Worm (Caenorhabditis elegans) whole organism, L4 larva: Measurements from ENCODE around the gene ttr-40.

Source experiments
- F49E8.2 ChIP-seq: sonication (generic microtip); optimal IDR thresholded peaks from 2 replicates; lab custom pipeline; 2016; ENCODE audit warnings: missing compliant biosample characterization, mild to moderate bottlenecking, missing genetic modification characterization, borderline replicate concordance
- R02D3.7 ChIP-seq: fragments of 150-350 bp; sonication (generic microtip); optimal IDR thresholded peaks from 3 replicates; lab custom pipeline; 2014; ENCODE audit warnings: missing biosample characterization, missing genetic modification characterization
- T20F7.1 ChIP-seq: fragments of 200-800 bp; sonication (Bioruptor generic); optimal IDR thresholded peaks from 2 replicates; lab custom pipeline; 2018; ENCODE audit warnings: mild to moderate bottlenecking, missing genetic modification characterization, missing compliant biosample characterization
- T26A8.4 ChIP-seq: fragments of 200-800 bp; sonication (Bioruptor generic); IDR thresholded peaks from 2 replicates; pipeline ENCODE4 v1.3.6; 2022; ENCODE audit warnings: missing genetic modification characterization, missing compliant biosample characterization
- Y105C5A.15 ChIP-seq: fragments of 200-800 bp; sonication (Bioruptor generic); IDR thresholded peaks from 2 replicates; pipeline ENCODE4 v1.3.6; 2022; ENCODE audit warnings: missing genetic modification characterization, missing compliant biosample characterization
- Y48G9A.11 ChIP-seq: fragments of 200-800 bp; sonication (Bioruptor generic); IDR thresholded peaks from 2 replicates; pipeline ENCODE4 v1.3.6; 2022; ENCODE audit warnings: missing genetic modification reagents, missing genetic modification characterization, missing compliant biosample characterization
- aha-1 ChIP-seq: fragments of 150-350 bp; peaks from one replicate; lab custom pipeline; 2014; ENCODE audit warnings: missing biosample characterization, missing genetic modification characterization
- ama-1 ChIP-seq: fragments of 150-350 bp; optimal IDR thresholded peaks from 2 replicates; lab custom pipeline; 2014; ENCODE audit warnings: inconsistent platforms, mixed read lengths
- ceh-28 ChIP-seq: fragments of 150-350 bp; optimal IDR thresholded peaks from 2 replicates; lab custom pipeline; 2014; ENCODE audit warnings: missing biosample characterization, missing genetic modification reagents, missing genetic modification characterization
- ceh-44 ChIP-seq: fragments of 200-800 bp; sonication (Bioruptor generic); IDR thresholded peaks from 2 replicates; pipeline ENCODE4 v1.3.6; 2022; ENCODE audit warnings: missing genetic modification reagents, missing genetic modification characterization, missing compliant biosample characterization
- daf-16 ChIP-seq, 3 experiments: sonication (generic microtip); optimal IDR thresholded peaks; 2 replicates each; lab custom pipeline; 2016 to 2017; ENCODE audit warnings: missing genetic modification characterization in 3 of 3, missing genetic modification reagents in 3 of 3, mild to moderate bottlenecking in 2 of 3, missing compliant biosample characterization in 2 of 3, missing biosample characterization in 1 of 3, moderate library complexity in 1 of 3
- daf-8 ChIP-seq: fragments of 200-800 bp; sonication (Bioruptor generic); IDR thresholded peaks from 2 replicates; pipeline ENCODE4 v1.3.6; 2022; ENCODE audit warnings: missing genetic modification characterization, missing compliant biosample characterization
- dpl-1 ChIP-seq: fragments of 150-350 bp; optimal IDR thresholded peaks from 2 replicates; lab custom pipeline; 2014; ENCODE audit warnings: missing biosample characterization, missing genetic modification reagents, missing genetic modification characterization
- duxl-1 ChIP-seq: sonication (generic microtip); optimal IDR thresholded peaks from 2 replicates; lab custom pipeline; 2016; ENCODE audit warnings: mild to moderate bottlenecking, missing genetic modification characterization, moderate library complexity, missing compliant biosample characterization; ENCODE audit not compliant: poor library complexity
- dve-1 ChIP-seq: sonication (generic microtip); optimal IDR thresholded peaks from 2 replicates; lab custom pipeline; 2017; ENCODE audit warnings: antibody characterized with exemption, mild to moderate bottlenecking, missing genetic modification characterization, missing compliant biosample characterization; ENCODE audit not compliant: insufficient read depth
- hlh-30 ChIP-seq: sonication (generic microtip); optimal IDR thresholded peaks from 2 replicates; lab custom pipeline; 2017; ENCODE audit warnings: antibody characterized with exemption, mild to moderate bottlenecking, missing genetic modification characterization, missing compliant biosample characterization; ENCODE audit not compliant: insufficient read depth
- hmg-1.1 ChIP-seq: fragments of 200-800 bp; sonication (Bioruptor generic); IDR thresholded peaks from 2 replicates; pipeline ENCODE4 v1.3.6; 2022; ENCODE audit warnings: missing genetic modification reagents, missing genetic modification characterization, missing compliant biosample characterization
- lim-7 ChIP-seq: fragments of 200-800 bp; sonication (Bioruptor generic); IDR thresholded peaks from 2 replicates; pipeline ENCODE4 v1.3.6; 2022; ENCODE audit warnings: missing genetic modification characterization, missing compliant biosample characterization
- lin-1 ChIP-seq: fragments of 200-800 bp; sonication (Bioruptor generic); IDR thresholded peaks from 2 replicates; pipeline ENCODE4 v1.3.6; 2022; ENCODE audit warnings: missing genetic modification reagents, missing genetic modification characterization, missing compliant biosample characterization
- lin-13 ChIP-seq: fragments of 150-350 bp; optimal IDR thresholded peaks from 2 replicates; lab custom pipeline; 2014; ENCODE audit warnings: missing biosample characterization, missing genetic modification reagents, missing genetic modification characterization
- lin-15B ChIP-seq: fragments of 150-350 bp; sonication (generic microtip); optimal IDR thresholded peaks from 3 replicates; lab custom pipeline; 2014; ENCODE audit warnings: missing biosample characterization, missing genetic modification characterization
- lin-29 ChIP-seq: fragments of 200-800 bp; sonication (Bioruptor generic); IDR thresholded peaks from 2 replicates; pipeline ENCODE4 v1.3.6; 2022; ENCODE audit warnings: missing genetic modification reagents, missing genetic modification characterization, missing compliant biosample characterization
- lin-38 ChIP-seq: fragments of 200-800 bp; sonication (Bioruptor generic); IDR thresholded peaks from 2 replicates; pipeline ENCODE4 v1.3.6; 2022; ENCODE audit warnings: missing genetic modification reagents, missing genetic modification characterization, missing compliant biosample characterization
- lin-39 ChIP-seq: fragments of 150-350 bp; optimal IDR thresholded peaks from 2 replicates; lab custom pipeline; 2014; ENCODE audit warnings: missing biosample characterization, missing genetic modification reagents, missing genetic modification characterization
- lir-3 ChIP-seq: sonication (generic microtip); optimal IDR thresholded peaks from 2 replicates; lab custom pipeline; 2016; ENCODE audit warnings: mild to moderate bottlenecking, missing genetic modification characterization, missing compliant biosample characterization
- lsy-2 ChIP-seq, 2 experiments: fragments of 150-350 bp in 1 of 2; sonication (generic microtip) in 1 of 2; optimal IDR thresholded peaks; 2 replicates each; lab custom pipeline; 2014 to 2017; ENCODE audit warnings: missing biosample characterization in 2 of 2, missing genetic modification characterization in 2 of 2
- madf-9 ChIP-seq: fragments of 200-800 bp; sonication (Bioruptor generic); conservative IDR thresholded peaks from 2 replicates; pipeline ENCODE4 v1.3.6; 2022; ENCODE audit warnings: missing genetic modification reagents, missing genetic modification characterization, missing compliant biosample characterization
- mdt-29 ChIP-seq: fragments of 200-800 bp; sonication (Bioruptor generic); IDR thresholded peaks from 2 replicates; pipeline ENCODE4 v1.3.6; 2022; ENCODE audit warnings: missing genetic modification reagents, missing genetic modification characterization, missing compliant biosample characterization
- nhr-111 ChIP-seq: fragments of 200-800 bp; sonication (Bioruptor generic); optimal IDR thresholded peaks from 2 replicates; lab custom pipeline; 2018; ENCODE audit warnings: mild to moderate bottlenecking, missing genetic modification characterization, missing compliant biosample characterization
- nhr-28 ChIP-seq: fragments of 150-350 bp; optimal IDR thresholded peaks from 2 replicates; lab custom pipeline; 2014; ENCODE audit warnings: missing biosample characterization, missing genetic modification characterization
- nhr-42 ChIP-seq: fragments of 200-800 bp; sonication (Bioruptor generic); IDR thresholded peaks from 2 replicates; pipeline ENCODE4 v1.3.6; 2022; ENCODE audit warnings: missing genetic modification characterization, missing compliant biosample characterization
- nhr-6 ChIP-seq: fragments of 150-350 bp; optimal IDR thresholded peaks from 2 replicates; lab custom pipeline; 2014; ENCODE audit warnings: missing biosample characterization, missing genetic modification characterization
- pha-4 ChIP-seq, 2 experiments: fragments of 150-350 bp in 1 of 2; fragments of 200-800 bp in 1 of 2; sonication (Bioruptor generic) in 1 of 2; IDR thresholded peaks in 1 of 2; optimal IDR thresholded peaks in 1 of 2; 2 replicates each; pipeline versions ENCODE4 v1.3.6 to Lab custom; 2014 to 2022; ENCODE audit warnings: missing genetic modification characterization in 2 of 2, missing genetic modification reagents in 2 of 2, missing biosample characterization in 1 of 2, missing compliant biosample characterization in 1 of 2
- rbr-2 ChIP-seq: sonication (generic microtip); optimal IDR thresholded peaks from 2 replicates; lab custom pipeline; 2016; ENCODE audit warnings: missing genotype, missing genetic modification characterization, missing compliant biosample characterization
- saeg-2 ChIP-seq: fragments of 200-800 bp; sonication (Bioruptor generic); IDR thresholded peaks from 2 replicates; pipeline ENCODE4 v1.3.6; 2022; ENCODE audit warnings: missing genetic modification reagents, missing genetic modification characterization, missing compliant biosample characterization
- spr-1 ChIP-seq: sonication (generic microtip); optimal IDR thresholded peaks from 2 replicates; lab custom pipeline; 2016; ENCODE audit warnings: mild to moderate bottlenecking, missing genetic modification characterization, missing compliant biosample characterization
- tag-97 ChIP-seq: fragments of 200-800 bp; sonication (Bioruptor generic); IDR thresholded peaks from 2 replicates; pipeline ENCODE4 v1.3.6; 2022; ENCODE audit warnings: missing genetic modification characterization, missing compliant biosample characterization
- unc-130 ChIP-seq: sonication (generic microtip); optimal IDR thresholded peaks from 2 replicates; lab custom pipeline; 2016; ENCODE audit warnings: missing genetic modification reagents, missing genetic modification characterization, missing compliant biosample characterization
- unc-62 ChIP-seq, 3 experiments: fragments of 150-350 bp in 1 of 3; sonication (generic microtip); optimal IDR thresholded peaks in 2 of 3; peaks in 1 of 3; 1 replicate in 1 of 3; 2 replicates in 2 of 3; lab custom pipeline; 2014 to 2017; ENCODE audit warnings: missing biosample characterization in 3 of 3, missing genetic modification characterization in 3 of 3, missing genetic modification reagents in 3 of 3, missing genotype in 1 of 3
- vab-7 ChIP-seq: fragments of 200-800 bp; sonication (Bioruptor generic); IDR thresholded peaks from 2 replicates; pipeline ENCODE4 v1.3.6; 2022; ENCODE audit warnings: missing genetic modification reagents, missing genetic modification characterization, missing compliant biosample characterization
- zip-11 ChIP-seq: fragments of 200-800 bp; sonication (Bioruptor generic); IDR thresholded peaks from 2 replicates; pipeline ENCODE4 v1.3.6; 2022; ENCODE audit warnings: missing genetic modification characterization, missing compliant biosample characterization
- ztf-7 ChIP-seq: fragments of 150-350 bp; optimal IDR thresholded peaks from 2 replicates; lab custom pipeline; 2014; ENCODE audit warnings: missing biosample characterization, missing genetic modification characterization

Gene ttr-40

DNA sequence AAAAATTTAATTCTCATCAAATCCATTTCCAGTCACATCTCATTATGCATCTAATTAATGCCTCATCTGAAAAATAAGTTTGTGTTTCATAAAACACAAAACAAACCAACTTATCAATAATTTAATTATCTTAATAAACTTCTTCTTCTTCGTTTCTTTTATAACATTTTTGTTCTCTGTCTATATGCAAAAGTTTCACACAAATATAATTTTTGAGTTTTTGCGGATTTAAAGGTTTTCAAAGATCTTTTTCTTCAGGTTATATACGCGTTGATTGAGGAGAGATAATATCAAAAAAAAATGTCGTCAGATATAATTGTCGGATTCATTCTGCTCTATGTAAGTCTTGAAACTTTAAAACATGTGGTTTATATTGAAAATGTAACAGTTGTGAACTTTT, 5.6 kb downstream of the ttr-40 start, which contains the start of gene srx-47:
srx-47 (plus strand) TSS at position 301 of the 400 bp plus-strand sequence.
- TF ChIP-seq pha-4 (GFP tag; IDR thresholded peaks at IDR 0.05; lab: Robert Waterston, UW): no peak
- no peak for TF ChIP-seq pha-4 (tag; optimal IDR thresholded peaks at IDR 0.05; lab: Kevin White, UChicago)
- no peak for TF ChIP-seq madf-9 (GFP tag; lab: Robert Waterston, UW)
- TF ChIP-seq ceh-44 (GFP tag; lab: Robert Waterston, UW): no peak
- no peak for TF ChIP-seq lin-13 (GFP tag; lab: Kevin White, UChicago)

DNA sequence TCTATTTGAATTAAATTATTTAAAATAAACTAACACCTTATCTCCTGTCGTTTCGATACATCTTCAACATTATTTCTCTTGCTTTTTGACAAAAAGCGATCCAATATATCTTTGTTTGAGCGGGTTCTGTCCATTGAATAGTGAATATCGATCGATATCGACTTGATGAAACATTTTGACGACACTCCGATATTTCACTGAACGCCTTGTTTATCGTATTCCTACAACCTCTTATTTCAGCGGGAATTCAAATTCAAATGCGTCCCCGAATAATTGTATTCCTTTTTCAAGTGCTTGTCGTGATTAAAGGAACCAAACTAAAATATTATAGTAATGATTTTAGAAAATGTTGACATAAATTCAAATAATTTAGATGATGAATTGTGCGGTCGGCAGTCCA, 8.5 kb downstream of the ttr-40 start, which contains the start of the genes K07B1.7 and try-5:
K07B1.7 (minus strand) TSS at position 159 of the 400 bp plus-strand sequence.
try-5 (plus strand) TSS at position 241 of the 400 bp plus-strand sequence.
- no peak for TF ChIP-seq lin-29 (GFP tag; lab: Robert Waterston, UW)
- peak; percentile 10 for TF ChIP-seq aha-1 (tag; lab: Kevin White, UChicago)
- TF ChIP-seq dve-1 (tag; lab: Kevin White, UChicago): peak; percentile 30
- no peak for TF ChIP-seq Y105C5A.15 (GFP tag; lab: Robert Waterston, UW)
- TF ChIP-seq R02D3.7 (tag; lab: Kevin White, UChicago): peak; percentile 83
- peak; percentile 97 for TF ChIP-seq T20F7.1 (GFP tag; lab: Kevin White, UChicago)
- TF ChIP-seq nhr-28 (tag; lab: Kevin White, UChicago): peak; percentile 29
- no peak for TF ChIP-seq ama-1 (lab: Kevin White, UChicago)
- peak; percentile 69 for TF ChIP-seq ceh-28
- no peak for TF ChIP-seq nhr-111 (GFP tag; lab: Kevin White, UChicago)
- TF ChIP-seq nhr-6 (tag; lab: Kevin White, UChicago): peak; percentile 27
- TF ChIP-seq hlh-30: peak; percentile 60
- peak; percentile 95 for TF ChIP-seq dpl-1 (GFP tag; lab: Kevin White, UChicago)
- 0 out of 2 replicates have a peak, but pooled peaks have one; percentile 21 for TF ChIP-seq hmg-1.1
- peak; percentile 93 for TF ChIP-seq Y48G9A.11 (GFP tag; lab: Robert Waterston, UW)
- TF ChIP-seq lin-38 (GFP tag; lab: Robert Waterston, UW): no peak
- no peak for TF ChIP-seq daf-16 (GFP tag; optimal IDR thresholded peaks at IDR 0.05; lab: Kevin White, UChicago)
- peak; percentile 37 for TF ChIP-seq daf-16 (tag; optimal IDR thresholded peaks at IDR 0.05; lab: Kevin White, UChicago)
- peak; percentile 23 for TF ChIP-seq rbr-2 (tag; lab: Kevin White, UChicago)

DNA sequence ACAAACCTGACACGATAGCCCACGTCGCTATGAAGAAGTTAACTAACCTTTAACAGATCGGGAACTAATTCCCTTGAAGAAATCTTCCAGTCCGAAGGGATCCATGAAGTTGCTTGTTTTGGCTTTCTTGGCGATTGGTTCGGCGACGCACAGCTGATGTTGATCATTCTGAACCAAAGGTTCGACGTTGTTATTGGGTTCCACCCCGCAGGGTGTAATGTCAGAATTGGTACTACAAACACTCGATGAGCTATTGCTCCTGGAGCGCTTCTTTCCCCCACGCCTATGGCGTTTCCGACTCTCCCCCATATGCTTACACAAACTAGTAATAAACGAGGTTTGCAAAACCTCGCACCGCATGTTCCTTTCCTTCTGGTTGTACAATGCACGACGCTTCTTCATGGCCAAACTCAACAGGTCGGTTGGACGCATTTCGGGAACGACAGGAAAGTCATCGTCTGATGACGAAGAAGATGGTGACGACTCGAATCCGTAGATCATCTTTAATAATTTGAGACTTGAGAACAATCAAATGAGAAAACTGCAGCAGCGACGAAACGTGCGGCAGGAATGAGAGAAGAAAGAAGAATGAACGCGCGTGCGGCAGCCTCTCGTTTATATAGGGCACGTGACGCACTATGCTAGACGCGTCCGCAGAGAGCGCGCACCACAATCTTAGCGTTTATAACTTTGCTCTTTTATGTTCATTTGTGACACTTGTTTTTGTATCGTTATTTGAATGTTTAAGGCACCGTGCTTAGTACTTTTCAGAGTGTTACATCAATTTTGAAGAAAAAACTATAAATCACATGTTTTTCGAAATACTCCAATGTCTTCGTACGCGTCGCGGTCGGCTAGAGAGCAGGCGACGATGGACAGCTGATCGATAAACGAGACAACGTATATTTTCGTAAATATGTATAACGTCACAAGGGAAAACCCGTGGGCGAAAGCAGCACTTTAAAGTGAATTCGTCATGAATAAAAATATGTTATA, 11.3 kb downstream of the ttr-40 start, which contains the start of gene tos-1:
tos-1 (minus strand) TSS at position 575 of the 996 bp plus-strand sequence.
- TF ChIP-seq ztf-7: peak; percentile 80
- peak; percentile 98 for TF ChIP-seq mdt-29 (GFP tag; lab: Robert Waterston, UW)
- no peak for TF ChIP-seq zip-11 (GFP tag; lab: Robert Waterston, UW)
- TF ChIP-seq T26A8.4 (GFP tag; lab: Robert Waterston, UW): peak; percentile 96
- peak; percentile 90 for TF ChIP-seq spr-1
- TF ChIP-seq pha-4 (GFP tag; IDR thresholded peaks at IDR 0.05; lab: Robert Waterston, UW): peak; percentile 94
- TF ChIP-seq pha-4 (tag; optimal IDR thresholded peaks at IDR 0.05; lab: Kevin White, UChicago): no peak
- TF ChIP-seq lim-7 (GFP tag; lab: Robert Waterston, UW): peak; percentile 36; the same call in 1 of the 2 replicates
- peak; percentile 46 for TF ChIP-seq lin-39 (tag; lab: Kevin White, UChicago)
- TF ChIP-seq duxl-1: peak; percentile 68
- peak; percentile 91 to 93 for TF ChIP-seq lsy-2 (tag; optimal IDR thresholded peaks at IDR 0.05; lab: Kevin White, UChicago)
- TF ChIP-seq unc-130: peak; percentile 58
- TF ChIP-seq unc-62 (GFP tag; optimal IDR thresholded peaks at IDR 0.05 in 1 of 2; lab: Kevin White, UChicago): peak; percentile 37 to 100
- peak; percentile 70 for TF ChIP-seq unc-62 (tag; optimal IDR thresholded peaks at IDR 0.05; lab: Kevin White, UChicago)
- 0 out of 2 replicates have a peak, but pooled peaks have one; percentile 62 for TF ChIP-seq daf-8 (GFP tag; lab: Robert Waterston, UW)
- peak; percentile 95 for TF ChIP-seq saeg-2 (GFP tag; lab: Robert Waterston, UW)
- TF ChIP-seq F49E8.2: peak; percentile 64
- TF ChIP-seq lin-15B (tag; lab: Kevin White, UChicago): peak; percentile 58
- TF ChIP-seq lin-1 (GFP tag; lab: Robert Waterston, UW): peak; percentile 74
- peak; percentile 97 for TF ChIP-seq T20F7.1 (GFP tag; lab: Kevin White, UChicago)
- TF ChIP-seq lir-3: peak; percentile 51
- peak; percentile 90 for TF ChIP-seq vab-7 (GFP tag; lab: Robert Waterston, UW)
- peak; percentile 96 for TF ChIP-seq nhr-42
- no peak for TF ChIP-seq tag-97
- peak; percentile 95 for TF ChIP-seq nhr-6 (tag; lab: Kevin White, UChicago)
- peak; percentile 100 for TF ChIP-seq aha-1 (tag; lab: Kevin White, UChicago)
- TF ChIP-seq hlh-30: peak; percentile 100
